Worm (Caenorhabditis elegans): ENCODE results near the gene srh-240.

Gene srh-240

DNA sequence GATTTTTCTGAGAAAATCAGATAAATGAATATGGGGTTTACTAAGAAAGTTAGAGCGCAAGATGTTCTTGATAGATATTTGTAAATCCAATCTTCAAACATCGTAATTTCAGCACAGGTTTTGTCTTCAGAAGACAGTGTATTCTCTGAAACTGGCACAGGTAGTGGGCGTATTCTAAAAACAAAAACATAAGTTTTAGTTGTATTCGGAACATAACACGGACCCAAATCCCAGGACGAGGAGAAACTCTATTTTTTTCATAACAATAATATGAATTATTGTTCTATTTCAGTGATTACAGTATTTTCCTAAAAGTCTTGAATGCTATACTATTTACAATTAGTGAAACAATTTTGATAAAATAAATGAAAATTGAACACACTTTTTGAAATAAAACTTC lies 28.5 kb upstream of the srh-240 start, which contains the start of gene srj-45:
srj-45 (minus strand) TSS at position 101 of the 400 bp plus-strand sequence.
- TF ChIP-seq pqm-1 (tag; optimal IDR thresholded peaks at IDR 0.05) (no peak), lin-39 (tag; optimal IDR thresholded peaks at IDR 0.05) (no peak), ztf-11 (tag; optimal IDR thresholded peaks at IDR 0.05) (no peak), nhr-23 (tag; optimal IDR thresholded peaks at IDR 0.05) (no peak), nhr-12 (tag; optimal IDR thresholded peaks at IDR 0.05) (no peak), sea-2 (GFP tag; optimal IDR thresholded peaks at IDR 0.05) (no peak), daf-12 (tag; optimal IDR thresholded peaks at IDR 0.05) (no peak), fkh-10 (GFP tag; optimal IDR thresholded peaks at IDR 0.05) (no peak), aly-2 (tag; optimal IDR thresholded peaks at IDR 0.05) (no peak), elt-2 (tag; optimal IDR thresholded peaks at IDR 0.05) (no peak), fkh-2 (tag; optimal IDR thresholded peaks at IDR 0.05) (no peak), pha-4 (tag; optimal IDR thresholded peaks at IDR 0.05) (no peak), unc-62 (GFP tag; optimal IDR thresholded peaks at IDR 0.05) (no peak), nhr-28 (tag; optimal IDR thresholded peaks at IDR 0.05) (no peak), elt-3 (tag; optimal IDR thresholded peaks at IDR 0.05) (no peak), ZK546.5 (tag; optimal IDR thresholded peaks at IDR 0.05) (no peak), snpc-4 (tag; optimal IDR thresholded peaks at IDR 0.05) (no peak), R02D3.7 (tag; optimal IDR thresholded peaks at IDR 0.05) (no peak)

DNA sequence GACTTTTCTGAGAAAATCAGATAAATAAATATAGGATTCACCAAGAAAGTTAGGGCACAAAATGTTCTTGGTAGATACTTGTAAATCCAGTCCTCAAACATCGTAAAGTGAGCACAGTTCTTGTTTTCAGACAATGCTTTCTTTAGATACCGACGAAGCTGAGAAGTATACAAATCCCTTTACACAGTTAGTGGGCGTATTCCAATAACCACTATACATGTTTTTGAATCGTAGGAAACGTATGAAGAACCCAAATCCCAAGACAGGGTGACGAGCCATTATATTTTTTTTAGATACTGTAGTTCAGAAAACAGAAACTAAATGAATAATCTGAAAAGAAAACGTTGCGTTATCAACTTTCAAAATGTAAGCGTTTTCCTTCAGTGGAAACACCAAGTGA lies 19.2 kb upstream of the srh-240 start, which contains the start of gene srj-44:
srj-44 (minus strand) TSS at position 101 of the 400 bp plus-strand sequence.
- no peak for TF ChIP-seq eor-1 (tag; optimal IDR thresholded peaks at IDR 0.05)
- TF ChIP-seq elt-2 (tag; optimal IDR thresholded peaks at IDR 0.05), result no peak
- TF ChIP-seq pqm-1 (tag; optimal IDR thresholded peaks at IDR 0.05), result no peak
- TF ChIP-seq unc-62 (GFP tag; optimal IDR thresholded peaks at IDR 0.05), result no peak
- TF ChIP-seq ztf-4 (tag; optimal IDR thresholded peaks at IDR 0.05), result no peak
- no peak for TF ChIP-seq R02D3.7 (tag; optimal IDR thresholded peaks at IDR 0.05)
- TF ChIP-seq egl-27 (tag; optimal IDR thresholded peaks at IDR 0.05), result no peak
- no peak for TF ChIP-seq elt-3 (tag; optimal IDR thresholded peaks at IDR 0.05)
- TF ChIP-seq ama-1 (optimal IDR thresholded peaks at IDR 0.05), result no peak

ce11 chrV:2848290-2848937 lies 16.6 kb upstream of the srh-240 start, which contains the start of gene srj-49:
Gene srj-49 (minus strand): TSS chrV:2848340.
- no peak for TF ChIP-seq nhr-43 (tag; optimal IDR thresholded peaks at IDR 0.05; ENCODE audit: poor library complexity, severe bottlenecking)
- TF ChIP-seq pqm-1 (tag; optimal IDR thresholded peaks at IDR 0.05), result peak; percentile 84
- peak; percentile 90 for TF ChIP-seq elt-2 (tag; optimal IDR thresholded peaks at IDR 0.05)

DNA sequence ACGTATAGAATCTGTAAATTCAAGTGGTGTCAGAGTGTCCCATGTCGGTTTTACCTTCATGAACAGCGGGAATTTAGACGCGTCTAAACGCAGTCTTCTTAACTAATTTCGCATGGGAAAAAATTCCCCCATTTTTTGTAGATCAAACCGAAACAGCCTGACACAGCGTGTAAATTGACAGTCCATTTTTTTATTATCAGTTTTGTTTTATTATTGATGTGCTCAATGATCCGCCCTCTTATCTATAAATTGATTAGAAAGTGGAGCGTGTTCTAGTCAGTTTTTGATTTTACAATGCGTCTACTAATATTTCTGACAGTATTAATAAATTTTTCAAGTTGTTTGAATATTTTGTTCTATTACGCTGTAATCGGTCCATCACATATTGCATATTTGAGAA lies 15.9 kb upstream of the srh-240 start, which contains the start of gene ugt-53:
ugt-53 (plus strand) TSS at position 273 of the 400 bp plus-strand sequence.
- TF ChIP-seq elt-2 (tag; optimal IDR thresholded peaks at IDR 0.05) (peak; percentile 82), pqm-1 (tag; optimal IDR thresholded peaks at IDR 0.05) (peak; percentile 72), nhr-28 (tag; optimal IDR thresholded peaks at IDR 0.05) (no peak), ztf-11 (tag; optimal IDR thresholded peaks at IDR 0.05) (no peak)

- TF ChIP-seq ztf-11 (tag; optimal IDR thresholded peaks at IDR 0.05) (no peak), fkh-2 (tag; optimal IDR thresholded peaks at IDR 0.05) (no peak), nhr-43 (tag; optimal IDR thresholded peaks at IDR 0.05; ENCODE audit: poor library complexity, severe bottlenecking) (no peak), nfya-1 (tag; optimal IDR thresholded peaks at IDR 0.05; ENCODE audit: insufficient read depth) (no peak), fos-1 (tag; optimal IDR thresholded peaks at IDR 0.05) (no peak), ceh-28 (tag; optimal IDR thresholded peaks at IDR 0.05) (no peak), aly-2 (tag; optimal IDR thresholded peaks at IDR 0.05) (no peak), unc-39 (tag; optimal IDR thresholded peaks at IDR 0.05) (no peak), hmg-11 (tag; optimal IDR thresholded peaks at IDR 0.05) (no peak), lin-39 (tag; optimal IDR thresholded peaks at IDR 0.05) (no peak), nhr-23 (tag; optimal IDR thresholded peaks at IDR 0.05) (no peak), nhr-12 (tag; optimal IDR thresholded peaks at IDR 0.05) (no peak), zag-1 (tag; optimal IDR thresholded peaks at IDR 0.05) (no peak), egl-27 (tag; optimal IDR thresholded peaks at IDR 0.05) (no peak), nhr-28 (tag; optimal IDR thresholded peaks at IDR 0.05) (no peak), mml-1 (tag; optimal IDR thresholded peaks at IDR 0.05) (no peak), tbx-2 (tag; optimal IDR thresholded peaks at IDR 0.05) (no peak), ceh-16 (tag; optimal IDR thresholded peaks at IDR 0.05) (no peak)
These were observed 9.5 kb upstream of the srh-240 start, which contains the start of gene srj-57 for ce11 chrV:2855473-2855872. Gene srj-57 (minus strand): TSS chrV:2855573.

All from whole organism, L3 larva.